Fruit fly (Drosophila melanogaster) whole organism, adult: ENCODE data around the gene PGRP-LC.

Experiments
- CG11617 ChIP-seq: fragments of 200-800 bp; sonication (Bioruptor generic); optimal IDR thresholded peaks from 2 replicates; lab custom pipeline; 2017; ENCODE audit warnings: mild to moderate bottlenecking, missing biosample characterization, missing genetic modification reagents, missing genetic modification characterization
- CG12768 ChIP-seq: fragments of 200-800 bp; sonication (Bioruptor generic); optimal IDR thresholded peaks from 2 replicates; lab custom pipeline; 2017; ENCODE audit warnings: missing biosample characterization, missing genetic modification characterization, mild to moderate bottlenecking, moderate library complexity, missing genetic modification reagents
- CG14711 ChIP-seq: fragments of 200-800 bp; sonication (Bioruptor generic); optimal IDR thresholded peaks from 2 replicates; lab custom pipeline; 2018; ENCODE audit warnings: missing biosample characterization, mild to moderate bottlenecking, missing genetic modification characterization, moderate library complexity
- CG1620 ChIP-seq: fragments of 200-800 bp; sonication (Bioruptor generic); optimal IDR thresholded peaks from 2 replicates; lab custom pipeline; 2016; ENCODE audit warnings: missing biosample characterization, missing genetic modification characterization
- CG33017 ChIP-seq: fragments of 200-800 bp; sonication (Bioruptor generic); optimal IDR thresholded peaks from 2 replicates; lab custom pipeline; 2018; ENCODE audit warnings: missing biosample characterization, mild to moderate bottlenecking, missing genetic modification characterization, moderate library complexity
- CG5204 ChIP-seq: fragments of 200-800 bp; sonication (Bioruptor generic); optimal IDR thresholded peaks from 2 replicates; lab custom pipeline; 2016; ENCODE audit warnings: missing biosample characterization, missing genetic modification characterization
- CG7045 ChIP-seq: fragments of 200-800 bp; sonication (Bioruptor generic); optimal IDR thresholded peaks from 2 replicates; lab custom pipeline; 2017; ENCODE audit warnings: missing biosample characterization, mild to moderate bottlenecking, missing genetic modification characterization
- CG7101 ChIP-seq: fragments of 200-800 bp; sonication (Bioruptor generic); optimal IDR thresholded peaks from 2 replicates; lab custom pipeline; 2018; ENCODE audit warnings: missing biosample characterization, mild to moderate bottlenecking, missing genetic modification characterization, moderate library complexity
- Clk ChIP-seq: fragments of 200-800 bp; sonication (Bioruptor generic); optimal IDR thresholded peaks from 2 replicates; lab custom pipeline; 2017; ENCODE audit warnings: missing biosample characterization, missing genetic modification characterization
- Crg-1 ChIP-seq: fragments of 200-800 bp; sonication (Bioruptor generic); optimal IDR thresholded peaks from 2 replicates; lab custom pipeline; 2016; ENCODE audit warnings: missing biosample characterization, missing genetic modification characterization
- Hr96 ChIP-seq: fragments of 200-800 bp; sonication (Bioruptor generic); optimal IDR thresholded peaks from 2 replicates; lab custom pipeline; 2016; ENCODE audit warnings: missing biosample characterization, missing genetic modification characterization
- Mnt ChIP-seq: fragments of 200-800 bp; sonication (Bioruptor generic); optimal IDR thresholded peaks from 2 replicates; lab custom pipeline; 2016; ENCODE audit warnings: missing biosample characterization, mild to moderate bottlenecking, missing genetic modification characterization
- bab1 ChIP-seq: fragments of 200-800 bp; sonication (Bioruptor generic); optimal IDR thresholded peaks from 3 replicates; lab custom pipeline; 2019; ENCODE audit warnings: missing biosample characterization, mild to moderate bottlenecking, missing genetic modification characterization, moderate library complexity
- cic ChIP-seq: fragments of 200-800 bp; sonication (Bioruptor generic); optimal IDR thresholded peaks from 2 replicates; lab custom pipeline; 2017; ENCODE audit warnings: missing biosample characterization, mild to moderate bottlenecking, missing genetic modification characterization, moderate library complexity
- cnc ChIP-seq, 2 experiments: fragments of >200 bp; optimal IDR thresholded peaks; 2 replicates each; lab custom pipeline; 2017
- kay ChIP-seq: fragments of 200-800 bp; sonication (Bioruptor generic); peaks from one replicate; lab custom pipeline; 2016; ENCODE audit warnings: missing biosample characterization, missing genetic modification characterization, borderline replicate concordance
- ovo ChIP-seq: fragments of 200-800 bp; sonication (Bioruptor generic); optimal IDR thresholded peaks from 2 replicates; lab custom pipeline; 2016; ENCODE audit warnings: missing biosample characterization, missing genetic modification characterization
- pad ChIP-seq: fragments of 200-800 bp; sonication (Bioruptor generic); optimal IDR thresholded peaks from 3 replicates; lab custom pipeline; 2017; ENCODE audit warnings: missing biosample characterization, missing genetic modification characterization, mild to moderate bottlenecking, moderate library complexity, missing genetic modification reagents
- tj ChIP-seq: fragments of 200-800 bp; sonication (Bioruptor generic); optimal IDR thresholded peaks from 3 replicates; lab custom pipeline; 2017; ENCODE audit warnings: missing biosample characterization, mild to moderate bottlenecking, missing genetic modification characterization, moderate library complexity
- toe ChIP-seq: fragments of 200-800 bp; sonication (Bioruptor generic); optimal IDR thresholded peaks from 2 replicates; lab custom pipeline; 2016; ENCODE audit warnings: missing biosample characterization, missing genetic modification characterization

Gene PGRP-LC

DNA sequence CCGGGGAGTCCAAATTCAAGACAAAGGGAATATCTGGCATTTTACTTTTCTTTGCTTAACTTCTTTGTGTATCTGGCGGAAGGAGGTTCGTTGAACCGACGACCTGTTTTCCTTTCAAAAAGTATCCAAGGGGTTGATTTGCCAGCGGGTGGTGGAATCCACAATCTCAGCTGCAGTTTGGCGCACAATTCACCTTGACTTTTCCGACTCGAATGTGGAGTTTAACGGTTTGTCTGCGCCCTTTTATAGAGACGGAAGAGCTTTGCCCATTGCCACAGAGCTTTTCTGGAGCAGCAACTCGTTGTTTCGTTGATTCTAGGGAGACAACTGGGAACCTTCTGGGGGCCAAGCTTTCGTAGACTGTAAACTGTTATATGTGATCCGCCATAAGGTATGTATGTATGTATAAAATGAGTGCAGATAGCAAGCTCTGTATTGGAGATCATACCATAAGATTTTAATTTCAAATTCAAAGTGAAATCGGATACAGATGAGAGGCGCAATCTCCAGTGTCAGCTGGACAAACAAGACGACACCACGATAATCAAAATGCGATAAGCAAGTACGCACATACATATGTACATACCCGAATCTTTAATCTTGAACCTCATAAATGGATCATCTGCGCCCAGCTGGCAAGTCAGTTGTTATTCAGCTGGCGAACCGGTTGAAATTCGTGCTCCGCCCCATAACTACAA is 33.8 kb downstream of the PGRP-LC start, which contains the start of the genes Hsp67Bc, CG4456 and Hsp22:
Hsp67Bc (minus strand) TSS at position 220 of the 698 bp plus-strand sequence.
CG4456 (plus strand) TSS at position 445 of the 698 bp plus-strand sequence.
Hsp22 (plus strand) TSS at position 654 of the 698 bp plus-strand sequence.
- no peak for TF ChIP-seq CG14711 (tag; lab: Kevin White, UChicago)
- TF ChIP-seq ovo (GFP tag; lab: Kevin White, UChicago), result peak; percentile 19
- peak; percentile 39 for TF ChIP-seq cic
- TF ChIP-seq CG12768, result peak; percentile 33

DNA sequence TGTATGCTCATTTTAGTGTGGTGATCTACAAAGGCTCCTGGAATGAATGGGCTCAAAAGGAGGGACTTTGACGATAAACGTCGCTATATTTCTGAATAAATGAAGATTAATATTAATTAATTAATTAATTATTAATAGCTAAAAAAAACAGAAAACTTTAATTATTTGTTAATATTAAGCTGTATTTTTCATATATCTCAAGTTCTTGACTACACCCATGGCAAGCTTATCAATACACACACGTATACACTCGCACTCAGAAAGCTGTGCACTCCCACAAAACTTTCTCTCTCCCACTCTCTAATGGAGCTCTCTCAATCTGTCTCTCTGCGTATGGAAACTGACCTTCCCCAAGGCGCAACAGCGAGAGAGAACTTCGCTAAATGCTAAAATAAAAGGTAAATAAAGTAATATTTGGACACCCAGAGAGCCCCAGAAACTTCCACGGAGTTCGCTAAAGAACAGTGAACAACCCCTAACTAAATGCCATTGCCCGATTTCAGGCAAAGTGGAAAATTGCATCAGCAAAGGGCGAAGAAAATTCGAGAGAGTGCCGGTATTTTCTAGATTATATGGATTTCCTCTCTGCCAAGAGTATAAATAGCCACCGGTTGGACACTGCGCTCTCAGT is 34.9 kb downstream of the PGRP-LC start:
- TF ChIP-seq CG11617 (GFP tag; lab: Kevin White, UChicago) (peak; percentile 73), cnc (optimal IDR thresholded peaks at IDR 0.05; lab: Kevin White, UChicago) (no peak), cic (peak; percentile 23), bab1 (GFP tag; lab: Kevin White, UChicago) (peak; percentile 30), ovo (GFP tag; lab: Kevin White, UChicago) (no peak), CG14711 (tag; lab: Kevin White, UChicago) (peak; percentile 64), Crg-1 (GFP tag; lab: Kevin White, UChicago) (peak; percentile 1), Hr96 (GFP tag; lab: Kevin White, UChicago) (no peak), CG5204 (no peak), CG1620 (GFP tag; lab: Kevin White, UChicago) (no peak), Clk (GFP tag; lab: Kevin White, UChicago) (peak; percentile 50), kay (GFP tag; lab: Kevin White, UChicago) (no peak), CG7045 (GFP tag; lab: Kevin White, UChicago) (peak; percentile 74), CG33017 (peak; percentile 71), tj (peak; percentile 35), CG7101 (peak; percentile 58), toe (GFP tag; lab: Kevin White, UChicago) (no peak), CG12768 (peak; percentile 51), pad (peak; percentile 46), Mnt (peak; percentile 17)

DNA sequence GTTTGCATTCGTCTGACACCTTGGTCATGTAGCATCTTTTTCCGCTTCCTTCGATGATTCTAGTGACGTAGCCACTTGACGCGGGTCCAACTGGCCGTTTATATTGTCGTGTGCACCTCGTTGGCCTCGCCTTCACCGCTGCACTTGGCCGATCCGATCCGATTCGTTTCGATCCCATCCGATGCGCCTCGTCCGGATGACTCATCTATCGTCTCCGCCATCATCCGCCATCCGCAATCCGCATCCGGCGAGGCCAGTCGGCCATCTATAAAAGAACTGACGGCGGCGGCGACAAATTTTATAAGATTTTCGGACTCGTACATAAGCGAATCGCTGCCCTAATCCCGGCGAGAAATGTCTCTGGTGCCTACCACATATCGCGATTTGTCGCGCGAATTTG is 36.5 kb downstream of the PGRP-LC start, which contains the start of gene CG4461:
CG4461 (plus strand) TSS at position 301 of the 400 bp plus-strand sequence.
- TF ChIP-seq kay (GFP tag; lab: Kevin White, UChicago) (no peak), CG1620 (GFP tag; lab: Kevin White, UChicago) (no peak), CG7101 (no peak), cic (no peak), Crg-1 (GFP tag; lab: Kevin White, UChicago) (no peak), pad (no peak), tj (no peak), CG7045 (GFP tag; lab: Kevin White, UChicago) (no peak), Mnt (no peak), CG5204 (no peak)

DNA sequence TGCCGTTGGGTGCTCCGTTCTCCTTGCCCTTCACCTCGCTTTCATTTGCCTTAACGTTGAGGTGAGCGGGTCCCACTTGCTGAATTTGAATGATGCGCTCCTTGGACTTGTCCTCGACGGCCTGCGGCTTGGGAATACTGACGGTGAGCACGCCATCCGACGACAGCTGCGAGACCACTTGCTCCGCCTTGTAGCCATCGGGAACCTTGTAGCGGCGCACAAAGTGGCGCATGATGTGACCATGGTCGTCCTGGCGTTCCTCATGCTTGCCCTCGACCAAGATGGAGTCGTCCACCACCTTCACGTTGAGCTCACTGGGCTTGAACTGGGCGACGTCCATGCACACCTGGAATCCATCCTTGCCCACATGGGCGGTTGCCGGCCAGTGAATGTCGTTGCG is 38.0 kb downstream of the PGRP-LC start:
- TF ChIP-seq Clk (GFP tag; lab: Kevin White, UChicago) (peak; percentile 63), pad (no peak)

- peak; percentile 77 for TF ChIP-seq CG12768
- peak; percentile 79 for TF ChIP-seq CG33017
- TF ChIP-seq tj, result peak; percentile 44
- TF ChIP-seq CG7101, result peak; percentile 78
- TF ChIP-seq CG1620 (GFP tag; lab: Kevin White, UChicago), result no peak
- TF ChIP-seq cnc (optimal IDR thresholded peaks at IDR 0.05; lab: Kevin White, UChicago), result no peak
- TF ChIP-seq Crg-1 (GFP tag; lab: Kevin White, UChicago), result peak; percentile 55
- TF ChIP-seq Clk (GFP tag; lab: Kevin White, UChicago), result peak; percentile 40
- peak; percentile 81 for TF ChIP-seq CG14711 (tag; lab: Kevin White, UChicago)
- TF ChIP-seq toe (GFP tag; lab: Kevin White, UChicago), result no peak
- TF ChIP-seq CG5204, result no peak
- TF ChIP-seq bab1 (GFP tag; lab: Kevin White, UChicago), result peak; percentile 76
- TF ChIP-seq cic, result peak; percentile 41
- peak; percentile 62 for TF ChIP-seq Mnt
- TF ChIP-seq Hr96 (GFP tag; lab: Kevin White, UChicago), result peak; percentile 50
- TF ChIP-seq CG11617 (GFP tag; lab: Kevin White, UChicago), result peak; percentile 89
- TF ChIP-seq pad, result peak; percentile 49
- TF ChIP-seq CG7045 (GFP tag; lab: Kevin White, UChicago), result peak; percentile 70
- no peak for TF ChIP-seq ovo (GFP tag; lab: Kevin White, UChicago)
- peak; percentile 99 for TF ChIP-seq kay (GFP tag; lab: Kevin White, UChicago)
Measured at dm6 chr3L:9377198-9378035, 38.8 kb downstream of the PGRP-LC start, which contains the start of gene Hsp26. TSS of gene Hsp26 (minus strand) at chr3L:9377427.
